Worm (Caenorhabditis elegans) whole organism, L3 larva: ENCODE results near the gene W07G4.8.

Source experiments
- R02D3.7 ChIP-seq: fragments of 150-350 bp; optimal IDR thresholded peaks from 2 replicates; lab custom pipeline; 2014; ENCODE audit warnings: missing biosample characterization, missing genetic modification characterization
- ZK546.5 ChIP-seq: sonication (generic microtip); optimal IDR thresholded peaks from 2 replicates; lab custom pipeline; 2017; ENCODE audit warnings: missing biosample characterization, missing genetic modification characterization
- ama-1 ChIP-seq: fragments of 150-350 bp; optimal IDR thresholded peaks from 2 replicates; lab custom pipeline; 2018
- ceh-16 ChIP-seq: sonication (generic microtip); optimal IDR thresholded peaks from 2 replicates; lab custom pipeline; 2017; ENCODE audit warnings: missing biosample characterization, missing genetic modification characterization
- ceh-28 ChIP-seq: fragments of 150-350 bp; optimal IDR thresholded peaks from 2 replicates; lab custom pipeline; 2014; ENCODE audit warnings: missing biosample characterization, missing genetic modification reagents, missing genetic modification characterization
- ceh-82 ChIP-seq: fragments of 150-350 bp; optimal IDR thresholded peaks from 2 replicates; lab custom pipeline; 2014; ENCODE audit warnings: missing biosample characterization, missing genetic modification characterization
- daf-12 ChIP-seq: fragments of 150-350 bp; optimal IDR thresholded peaks from 2 replicates; lab custom pipeline; 2014; ENCODE audit warnings: missing biosample characterization, missing genetic modification reagents, missing genetic modification characterization
- egl-27 ChIP-seq: sonication (generic microtip); optimal IDR thresholded peaks from 4 replicates; lab custom pipeline; 2017; ENCODE audit warnings: missing biosample characterization, missing genetic modification reagents, missing genetic modification characterization
- egl-5 ChIP-seq: fragments of 150-350 bp; optimal IDR thresholded peaks from 2 replicates; lab custom pipeline; 2017; ENCODE audit warnings: missing biosample characterization, missing genetic modification reagents, missing genetic modification characterization, inconsistent platforms
- elt-1 ChIP-seq: fragments of 150-350 bp; optimal IDR thresholded peaks from 2 replicates; lab custom pipeline; 2014; ENCODE audit warnings: missing biosample characterization, missing genetic modification characterization
- elt-2 ChIP-seq: sonication (generic microtip); optimal IDR thresholded peaks from 2 replicates; lab custom pipeline; 2016; ENCODE audit warnings: missing genetic modification reagents, mild to moderate bottlenecking, missing genetic modification characterization, missing compliant biosample characterization
- elt-3 ChIP-seq, 3 experiments: fragments of 150-350 bp in 1 of 3; sonication (generic microtip) in 2 of 3; optimal IDR thresholded peaks; 2 replicates in 2 of 3; 4 replicates in 1 of 3; lab custom pipeline; 2014 to 2017; ENCODE audit warnings: missing biosample characterization in 3 of 3, missing genetic modification characterization in 3 of 3
- fkh-10 ChIP-seq: sonication (generic microtip); optimal IDR thresholded peaks from 2 replicates; lab custom pipeline; 2017; ENCODE audit warnings: missing biosample characterization, missing genetic modification reagents, missing genetic modification characterization
- fkh-2 ChIP-seq: fragments of 150-350 bp; optimal IDR thresholded peaks from 2 replicates; lab custom pipeline; 2014; ENCODE audit warnings: missing biosample characterization, missing genetic modification reagents, missing genetic modification characterization
- fos-1 ChIP-seq: fragments of 150-350 bp; optimal IDR thresholded peaks from 2 replicates; lab custom pipeline; 2014; ENCODE audit warnings: missing biosample characterization, missing genetic modification characterization
- hmg-11 ChIP-seq: sonication (generic microtip); optimal IDR thresholded peaks from 2 replicates; lab custom pipeline; 2016; ENCODE audit warnings: missing genetic modification characterization, missing compliant biosample characterization
- jun-1 ChIP-seq: fragments of 150-350 bp; optimal IDR thresholded peaks from 2 replicates; lab custom pipeline; 2014; ENCODE audit warnings: missing biosample characterization, missing genetic modification reagents, missing genetic modification characterization
- lin-39 ChIP-seq: fragments of 150-350 bp; optimal IDR thresholded peaks from 2 replicates; lab custom pipeline; 2018; ENCODE audit warnings: missing biosample characterization, missing genetic modification reagents, missing genetic modification characterization
- lsy-12 ChIP-seq: sonication (generic microtip); optimal IDR thresholded peaks from 2 replicates; lab custom pipeline; 2016; ENCODE audit warnings: mild to moderate bottlenecking, missing genetic modification characterization, missing compliant biosample characterization
- mdl-1 ChIP-seq: fragments of 150-350 bp; optimal IDR thresholded peaks from 2 replicates; lab custom pipeline; 2014; ENCODE audit warnings: missing biosample characterization, missing genetic modification characterization
- mml-1 ChIP-seq: fragments of 150-350 bp; sonication (generic microtip); optimal IDR thresholded peaks from 3 replicates; lab custom pipeline; 2014; ENCODE audit warnings: missing biosample characterization, missing genetic modification characterization
- nfya-1 ChIP-seq: sonication (generic microtip); optimal IDR thresholded peaks from 2 replicates; lab custom pipeline; 2017; ENCODE audit warnings: missing genetic modification characterization, mild to moderate bottlenecking, missing compliant biosample characterization, antibody characterized with exemption, moderate library complexity; ENCODE audit not compliant: insufficient read depth
- nhr-11 ChIP-seq: fragments of 150-350 bp; optimal IDR thresholded peaks from 2 replicates; lab custom pipeline; 2014; ENCODE audit warnings: missing biosample characterization, missing genetic modification characterization
- nhr-12 ChIP-seq: fragments of 150-350 bp; optimal IDR thresholded peaks from 2 replicates; lab custom pipeline; 2014; ENCODE audit warnings: missing biosample characterization, missing genetic modification characterization
- nhr-237 ChIP-seq: fragments of 150-350 bp; optimal IDR thresholded peaks from 2 replicates; lab custom pipeline; 2014; ENCODE audit warnings: missing biosample characterization, missing genetic modification characterization
- nhr-28 ChIP-seq: fragments of 150-350 bp; optimal IDR thresholded peaks from 2 replicates; lab custom pipeline; 2014; ENCODE audit warnings: missing biosample characterization, missing genetic modification characterization
- nhr-43 ChIP-seq: sonication (generic microtip); optimal IDR thresholded peaks from 2 replicates; lab custom pipeline; 2016; ENCODE audit warnings: mild to moderate bottlenecking, missing genetic modification characterization, missing compliant biosample characterization; ENCODE audit not compliant: poor library complexity, severe bottlenecking
- nhr-76 ChIP-seq: fragments of 150-350 bp; sonication (generic microtip); optimal IDR thresholded peaks from 5 replicates; lab custom pipeline; 2014; ENCODE audit warnings: missing biosample characterization, missing genetic modification characterization
- nhr-77 ChIP-seq: fragments of 150-350 bp; optimal IDR thresholded peaks from 2 replicates; lab custom pipeline; 2014; ENCODE audit warnings: missing biosample characterization, missing genetic modification characterization
- pha-4 ChIP-seq: fragments of 150-350 bp; optimal IDR thresholded peaks from 2 replicates; lab custom pipeline; 2014; ENCODE audit warnings: missing biosample characterization, missing genetic modification reagents, missing genetic modification characterization
- pqm-1 ChIP-seq: fragments of 150-350 bp; optimal IDR thresholded peaks from 2 replicates; lab custom pipeline; 2017; ENCODE audit warnings: missing biosample characterization, missing genetic modification characterization, inconsistent platforms
- skn-1 ChIP-seq: fragments of 150-350 bp; optimal IDR thresholded peaks from 2 replicates; lab custom pipeline; 2014; ENCODE audit warnings: missing biosample characterization, missing genetic modification characterization
- snpc-4 ChIP-seq: fragments of 150-350 bp; optimal IDR thresholded peaks from 2 replicates; lab custom pipeline; 2014; ENCODE audit warnings: missing biosample characterization, missing genetic modification characterization
- tbx-2 ChIP-seq: sonication (generic microtip); optimal IDR thresholded peaks from 2 replicates; lab custom pipeline; 2016; ENCODE audit warnings: mild to moderate bottlenecking, missing genetic modification characterization, missing compliant biosample characterization
- unc-62 ChIP-seq: fragments of 150-350 bp; sonication (generic microtip); optimal IDR thresholded peaks from 4 replicates; lab custom pipeline; 2014; ENCODE audit warnings: missing biosample characterization, missing genetic modification reagents, missing genetic modification characterization
- ztf-11 ChIP-seq: fragments of 150-350 bp; optimal IDR thresholded peaks from 2 replicates; lab custom pipeline; 2014; ENCODE audit warnings: missing biosample characterization, missing genetic modification characterization
- ztf-4 ChIP-seq: fragments of 150-350 bp; optimal IDR thresholded peaks from 2 replicates; lab custom pipeline; 2014; ENCODE audit warnings: missing biosample characterization, missing genetic modification characterization

The W07G4.8 gene

DNA sequence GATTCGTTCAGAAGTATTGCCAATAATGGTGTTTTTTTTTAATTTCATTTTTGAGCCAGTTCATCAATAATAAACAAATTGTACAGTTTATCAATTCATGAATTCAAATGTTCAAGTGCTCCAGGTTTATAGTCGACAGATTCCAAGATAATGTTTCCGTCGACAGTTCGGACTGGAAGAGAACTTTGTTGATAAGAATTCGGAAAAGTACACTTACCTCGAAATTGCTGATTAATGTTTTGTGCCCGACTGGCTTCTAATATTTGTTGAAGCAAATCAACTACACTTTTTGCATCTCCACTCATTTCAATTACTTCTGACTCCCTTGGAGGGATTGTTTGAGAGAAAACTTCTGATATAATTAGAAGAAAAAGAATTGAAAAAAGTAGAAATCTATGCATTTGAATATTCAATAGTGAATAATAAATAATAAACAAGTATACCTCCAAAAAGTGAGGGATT, at the start of gene W07G4.8:
Gene W07G4.8, minus strand, starts transcription at position 412 of the 462 bp plus-strand sequence.
- TF ChIP-seq snpc-4 (tag; lab: Kevin White, UChicago) (no peak), pqm-1 (tag; lab: Kevin White, UChicago) (peak; percentile 78), elt-2 (tag; lab: Kevin White, UChicago) (peak; percentile 80), pha-4 (tag; lab: Kevin White, UChicago) (peak; percentile 41), ama-1 (lab: Kevin White, UChicago) (no peak)

- TF ChIP-seq egl-5 (tag; lab: Kevin White, UChicago), result no peak
- no peak for TF ChIP-seq R02D3.7 (tag; lab: Kevin White, UChicago)
- no peak for TF ChIP-seq lin-39
- TF ChIP-seq skn-1 (tag; lab: Kevin White, UChicago), result no peak
- no peak for TF ChIP-seq pqm-1 (tag; lab: Kevin White, UChicago)
- no peak for TF ChIP-seq unc-62
- TF ChIP-seq ceh-16 (tag; lab: Kevin White, UChicago), result no peak
- TF ChIP-seq nhr-28 (tag; lab: Kevin White, UChicago), result no peak
- TF ChIP-seq nhr-77, result no peak
- TF ChIP-seq, all 47 proteins: peak for 0
Observed at ce11 chrV:13095654-13096053, 46.3 kb upstream of the W07G4.8 start, which contains the start of gene C34B4.5. C34B4.5 (plus strand) TSS chrV:13095954.

ce11 chrV:13092349-13092748, 43.0 kb upstream of the W07G4.8 start, which contains the start of gene lurp-4:
lurp-4 (plus strand) TSS chrV:13092649.
- TF ChIP-seq hmg-11 (no peak), pha-4 (tag; lab: Kevin White, UChicago) (no peak), elt-3 (tag; optimal IDR thresholded peaks at IDR 0.05; lab: Kevin White, UChicago) (no peak), egl-27 (tag; lab: Kevin White, UChicago) (no peak), daf-12 (tag; lab: Kevin White, UChicago) (no peak), mdl-1 (tag; lab: Kevin White, UChicago) (no peak), lsy-12 (tag; lab: Kevin White, UChicago) (no peak), nhr-11 (no peak), R02D3.7 (tag; lab: Kevin White, UChicago) (no peak), ztf-4 (tag; lab: Kevin White, UChicago) (no peak), tbx-2 (tag; lab: Kevin White, UChicago) (no peak), elt-1 (tag; lab: Kevin White, UChicago) (no peak), nhr-76 (tag; lab: Kevin White, UChicago) (no peak), nfya-1 (no peak), nhr-12 (tag; lab: Kevin White, UChicago) (no peak), pqm-1 (tag; lab: Kevin White, UChicago) (no peak)

DNA sequence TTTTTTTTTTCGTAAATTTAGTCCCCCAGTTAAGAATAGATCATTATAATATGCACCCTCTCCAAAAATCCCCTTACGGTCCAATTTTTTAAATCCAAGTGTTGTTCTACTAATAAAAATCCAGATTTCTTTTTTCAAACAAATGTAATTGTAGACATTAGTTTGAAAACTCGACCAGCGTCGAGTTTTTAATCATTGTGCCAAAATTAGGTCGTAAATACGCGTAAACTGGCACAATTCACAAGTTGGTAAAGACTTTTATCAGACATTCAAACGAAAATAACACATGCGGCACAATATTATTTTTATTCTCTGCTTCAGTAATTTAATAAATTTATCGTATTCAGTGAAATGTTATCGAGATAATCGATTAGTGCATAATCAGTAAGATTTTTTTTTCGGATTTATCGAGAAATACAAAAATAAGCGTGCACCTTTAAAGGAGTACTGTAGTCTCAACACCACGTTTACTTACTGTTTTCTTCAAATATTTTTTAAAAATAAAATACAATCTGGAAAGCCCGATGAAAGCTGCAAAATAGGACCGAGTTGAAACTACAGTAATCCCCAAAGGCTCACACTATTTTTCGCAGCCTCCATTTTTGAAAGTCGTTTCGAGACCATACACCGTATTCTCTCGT, 40.9 kb upstream of the W07G4.8 start, which contains the start of gene C34B4.4:
Gene C34B4.4, plus strand, starts transcription at position 276 of the 641 bp plus-strand sequence.
- TF ChIP-seq ama-1 (lab: Kevin White, UChicago) (peak; percentile 54), hmg-11 (no peak), fos-1 (tag; lab: Kevin White, UChicago) (no peak), egl-5 (tag; lab: Kevin White, UChicago) (no peak), nhr-77 (no peak), nhr-43 (tag; lab: Kevin White, UChicago) (peak; percentile 40), R02D3.7 (tag; lab: Kevin White, UChicago) (no peak), lin-39 (no peak), ztf-11 (tag; lab: Kevin White, UChicago) (no peak), nhr-28 (tag; lab: Kevin White, UChicago) (no peak), skn-1 (tag; lab: Kevin White, UChicago) (no peak), lsy-12 (tag; lab: Kevin White, UChicago) (peak; percentile 80), nhr-237 (tag; lab: Kevin White, UChicago) (no peak), fkh-10 (GFP tag; lab: Kevin White, UChicago) (no peak), nhr-11 (no peak), ceh-28 (tag; lab: Kevin White, UChicago) (peak; percentile 21), ceh-82 (tag; lab: Kevin White, UChicago) (no peak), elt-1 (tag; lab: Kevin White, UChicago) (no peak), ZK546.5 (tag; lab: Kevin White, UChicago) (no peak), egl-27 (tag; lab: Kevin White, UChicago) (no peak), elt-2 (tag; lab: Kevin White, UChicago) (peak; percentile 38), jun-1 (no peak), nhr-12 (tag; lab: Kevin White, UChicago) (no peak), ztf-4 (tag; lab: Kevin White, UChicago) (no peak), fkh-2 (tag; lab: Kevin White, UChicago) (no peak), mml-1 (tag; lab: Kevin White, UChicago) (no peak), nhr-76 (tag; lab: Kevin White, UChicago) (no peak), daf-12 (tag; lab: Kevin White, UChicago) (no peak)
